Fruit fly (Drosophila melanogaster) whole organism, embryonic: ENCODE data around the gene CG7173.

Experiments
- Blimp-1 ChIP-seq: fragments of 200-800 bp; sonication (Bioruptor generic); optimal IDR thresholded peaks from 3 replicates; lab custom pipeline; 2018; ENCODE audit warnings: missing biosample characterization, missing genetic modification characterization, mild to moderate bottlenecking, moderate library complexity, missing genetic modification reagents
- CG10431 ChIP-seq: fragments of 200-800 bp; sonication (Bioruptor generic); optimal IDR thresholded peaks from 3 replicates; lab custom pipeline; 2018; ENCODE audit warnings: missing biosample characterization, mild to moderate bottlenecking, missing genetic modification characterization
- CG10654 ChIP-seq: fragments of 200-800 bp; sonication (Bioruptor generic); optimal IDR thresholded peaks from 2 replicates; lab custom pipeline; 2016; ENCODE audit warnings: missing biosample characterization, missing genetic modification characterization
- CG11085 ChIP-seq: fragments of 200-800 bp; sonication (Bioruptor generic); IDR thresholded peaks from 2 replicates; pipeline ENCODE4 v1.3.6; 2022; ENCODE audit warnings: missing biosample characterization, missing genetic modification characterization
- CG12744 ChIP-seq: fragments of 200-800 bp; sonication (Bioruptor generic); optimal IDR thresholded peaks from 2 replicates; lab custom pipeline; 2016; ENCODE audit warnings: missing biosample characterization, missing genetic modification characterization
- CG13775 ChIP-seq: fragments of 200-800 bp; sonication (Bioruptor generic); optimal IDR thresholded peaks from 3 replicates; lab custom pipeline; 2017; ENCODE audit warnings: missing biosample characterization, mild to moderate bottlenecking, missing genetic modification characterization
- CG13894 ChIP-seq: fragments of 200-800 bp; sonication (Bioruptor generic); optimal IDR thresholded peaks from 3 replicates; lab custom pipeline; 2018; ENCODE audit warnings: missing biosample characterization, mild to moderate bottlenecking, missing genetic modification characterization, moderate library complexity
- CG14667 ChIP-seq: fragments of 200-800 bp; sonication (Bioruptor generic); IDR thresholded peaks from 2 replicates; pipeline ENCODE4 v1.3.6; 2022; ENCODE audit warnings: missing biosample characterization, missing genetic modification characterization
- CG14965 ChIP-seq: fragments of 200-800 bp; sonication (Bioruptor generic); optimal IDR thresholded peaks from 2 replicates; lab custom pipeline; 2016; ENCODE audit warnings: missing biosample characterization, missing genetic modification characterization, borderline replicate concordance
- CG16813 ChIP-seq: fragments of 200-800 bp; sonication (Bioruptor generic); IDR thresholded peaks from 3 replicates; pipeline ENCODE4 v1.3.6; 2022; ENCODE audit warnings: missing biosample characterization, missing genetic modification characterization; ENCODE audit not compliant: partially characterized antibody
- CG3847 ChIP-seq: fragments of 200-800 bp; sonication (Bioruptor generic); IDR thresholded peaks from 2 replicates; pipeline ENCODE4 v1.3.6; 2022; ENCODE audit warnings: missing biosample characterization, missing genetic modification characterization
- CG4360 ChIP-seq: fragments of 200-800 bp; sonication (Bioruptor generic); IDR thresholded peaks from 2 replicates; pipeline ENCODE4 v1.3.6; 2022; ENCODE audit warnings: missing biosample characterization, missing genetic modification characterization
- CG6813 ChIP-seq: fragments of 200-800 bp; sonication (Bioruptor generic); optimal IDR thresholded peaks from 2 replicates; lab custom pipeline; 2017; ENCODE audit warnings: missing biosample characterization, missing genetic modification characterization, mild to moderate bottlenecking, moderate library complexity, missing genetic modification reagents
- CG7357 ChIP-seq: fragments of 200-800 bp; sonication (Bioruptor generic); IDR thresholded peaks from 3 replicates; pipeline ENCODE4 v1.3.6; 2022; ENCODE audit warnings: missing biosample characterization, missing genetic modification characterization
- CG7963 ChIP-seq: fragments of 200-800 bp; sonication (Bioruptor generic); IDR thresholded peaks from 3 replicates; pipeline ENCODE4 v1.3.6; 2022; ENCODE audit warnings: missing biosample characterization, missing genetic modification characterization; ENCODE audit not compliant: partially characterized antibody
- CG8359 ChIP-seq: fragments of 200-800 bp; sonication (Bioruptor generic); optimal IDR thresholded peaks from 2 replicates; lab custom pipeline; 2017; ENCODE audit warnings: missing biosample characterization, mild to moderate bottlenecking, missing genetic modification characterization, borderline replicate concordance
- CG8944 ChIP-seq: fragments of 200-800 bp; sonication (Bioruptor generic); optimal IDR thresholded peaks from 3 replicates; lab custom pipeline; 2016; ENCODE audit warnings: missing biosample characterization, missing genetic modification characterization
- CrebB ChIP-seq: fragments of 200-800 bp; sonication (Bioruptor generic); optimal IDR thresholded peaks from 3 replicates; lab custom pipeline; 2018; ENCODE audit warnings: missing biosample characterization, mild to moderate bottlenecking, missing genetic modification characterization
- D ChIP-seq, 2 experiments: fragments of 200-800 bp in 1 of 2; fragments of >200 bp in 1 of 2; sonication (Bioruptor generic) in 1 of 2; optimal IDR thresholded peaks; 2 replicates in 1 of 2; 3 replicates in 1 of 2; lab custom pipeline; 2017; ENCODE audit warnings: mild to moderate bottlenecking in 1 of 2, missing biosample characterization in 1 of 2, missing genetic modification characterization in 1 of 2, missing genetic modification reagents in 1 of 2
- E2f1 ChIP-seq: fragments of 200-800 bp; sonication (Bioruptor generic); IDR thresholded peaks from 2 replicates; pipeline ENCODE4 v1.3.6; 2022; ENCODE audit warnings: missing biosample characterization, missing genetic modification characterization
- Elba2 ChIP-seq: fragments of 200-800 bp; sonication (Bioruptor generic); optimal IDR thresholded peaks from 3 replicates; lab custom pipeline; 2016; ENCODE audit warnings: missing biosample characterization, missing genetic modification characterization
- H2.0 ChIP-seq: fragments of 200-800 bp; sonication (Bioruptor generic); IDR thresholded peaks from 2 replicates; pipeline ENCODE4 v1.3.6; 2022; ENCODE audit warnings: missing biosample characterization, missing genetic modification characterization
- Lhr ChIP-seq: fragments of 200-800 bp; sonication (Bioruptor generic); optimal IDR thresholded peaks from 3 replicates; lab custom pipeline; 2017; ENCODE audit warnings: mild to moderate bottlenecking, missing biosample characterization, missing genetic modification reagents, missing genetic modification characterization
- Lpt ChIP-seq: fragments of >200 bp; optimal IDR thresholded peaks from 2 replicates; lab custom pipeline; 2018; ENCODE audit warnings: missing biosample characterization, missing genetic modification characterization
- Mrtf ChIP-seq: fragments of 200-800 bp; sonication (Bioruptor generic); IDR thresholded peaks from 3 replicates; pipeline ENCODE4 v1.3.6; 2022; ENCODE audit warnings: missing biosample characterization, missing genetic modification characterization
- NC2β ChIP-seq: fragments of 200-800 bp; sonication (Bioruptor generic); optimal IDR thresholded peaks from 2 replicates; lab custom pipeline; 2016; ENCODE audit warnings: missing biosample characterization, missing genetic modification characterization
- Pdp1 ChIP-seq, 2 experiments: fragments of 200-800 bp; sonication (Bioruptor generic); optimal IDR thresholded peaks; 3 replicates each; lab custom pipeline; 2016; ENCODE audit warnings: missing biosample characterization in 2 of 2, missing genetic modification characterization in 2 of 2, mild to moderate bottlenecking in 1 of 2, moderate library complexity in 1 of 2
- amos ChIP-seq: fragments of 200-800 bp; sonication (Bioruptor generic); IDR thresholded peaks from 2 replicates; pipeline ENCODE4 v1.3.6; 2022; ENCODE audit warnings: missing biosample characterization, missing genetic modification characterization; ENCODE audit not compliant: partially characterized antibody
- bsh ChIP-seq, 2 experiments: fragments of 200-800 bp; sonication (Bioruptor generic); optimal IDR thresholded peaks; 2 replicates each; lab custom pipeline; 2017 to 2018; ENCODE audit warnings: mild to moderate bottlenecking in 2 of 2, missing biosample characterization in 2 of 2, missing genetic modification characterization in 2 of 2, moderate library complexity in 1 of 2
- caup ChIP-seq: fragments of 200-800 bp; sonication (Bioruptor generic); optimal IDR thresholded peaks from 3 replicates; lab custom pipeline; 2017; ENCODE audit warnings: missing biosample characterization, mild to moderate bottlenecking, missing genetic modification characterization, moderate library complexity; ENCODE audit not compliant: severe bottlenecking
- chinmo ChIP-seq: fragments of 200-800 bp; sonication (Bioruptor generic); IDR thresholded peaks from 4 replicates; pipeline ENCODE4 v1.3.6; 2022; ENCODE audit warnings: missing biosample characterization, missing genetic modification characterization; ENCODE audit not compliant: partially characterized antibody
- da ChIP-seq: fragments of 200-800 bp; sonication (Bioruptor generic); optimal IDR thresholded peaks from 2 replicates; lab custom pipeline; 2016; ENCODE audit warnings: missing biosample characterization, missing genetic modification characterization
- ems ChIP-seq: fragments of 200-800 bp; sonication (Bioruptor generic); optimal IDR thresholded peaks from 3 replicates; lab custom pipeline; 2016; ENCODE audit warnings: missing biosample characterization, missing genetic modification characterization
- en ChIP-seq: fragments of 200-800 bp; sonication (Bioruptor generic); optimal IDR thresholded peaks from 2 replicates; lab custom pipeline; 2016; ENCODE audit warnings: missing biosample characterization, missing genetic modification characterization
- gem ChIP-seq: fragments of 200-800 bp; sonication (Bioruptor generic); optimal IDR thresholded peaks from 2 replicates; lab custom pipeline; 2019; ENCODE audit warnings: missing biosample characterization, mild to moderate bottlenecking, missing genetic modification characterization, moderate library complexity
- insv ChIP-seq, 2 experiments: fragments of 200-800 bp; sonication (Bioruptor generic); optimal IDR thresholded peaks; 3 replicates each; lab custom pipeline; 2016 to 2018; ENCODE audit warnings: missing biosample characterization in 2 of 2, missing genetic modification characterization in 2 of 2
- klu ChIP-seq: fragments of 200-800 bp; sonication (Bioruptor generic); IDR thresholded peaks from 2 replicates; pipeline ENCODE4 v1.3.6; 2022; ENCODE audit warnings: missing biosample characterization, missing genetic modification characterization
- kni ChIP-seq: fragments of 200-800 bp; sonication (Bioruptor generic); optimal IDR thresholded peaks from 3 replicates; lab custom pipeline; 2017; ENCODE audit warnings: mild to moderate bottlenecking, missing biosample characterization, missing genetic modification reagents, missing genetic modification characterization
- lola ChIP-seq, 3 experiments: fragments of >200 bp in 2 of 3; fragments of 200-800 bp in 1 of 3; sonication (Bioruptor generic) in 1 of 3; optimal IDR thresholded peaks; 2 replicates each; lab custom pipeline; 2017 to 2019; ENCODE audit warnings: missing biosample characterization in 3 of 3, missing genetic modification characterization in 3 of 3, mild to moderate bottlenecking in 1 of 3, moderate library complexity in 1 of 3
- maf-S ChIP-seq: fragments of 200-800 bp; sonication (Bioruptor generic); optimal IDR thresholded peaks from 2 replicates; lab custom pipeline; 2016; ENCODE audit warnings: missing biosample characterization, missing genetic modification characterization
- nerfin-2 ChIP-seq: fragments of 200-800 bp; sonication (Bioruptor generic); IDR thresholded peaks from 2 replicates; pipeline ENCODE4 v1.3.6; 2022; ENCODE audit warnings: missing biosample characterization, missing genetic modification characterization; ENCODE audit not compliant: partially characterized antibody
- otp ChIP-seq: fragments of 200-800 bp; sonication (Bioruptor generic); IDR thresholded peaks from 3 replicates; pipeline ENCODE4, ENCODE4 v1.3.6; 2022; ENCODE audit warnings: missing biosample characterization, missing genetic modification characterization
- pb ChIP-seq: fragments of 200-800 bp; sonication (Bioruptor generic); optimal IDR thresholded peaks from 3 replicates; lab custom pipeline; 2016; ENCODE audit warnings: missing biosample characterization, missing genetic modification characterization
- pzg ChIP-seq: fragments of 200-800 bp; sonication (Bioruptor generic); optimal IDR thresholded peaks from 3 replicates; lab custom pipeline; 2018; ENCODE audit warnings: missing biosample characterization, mild to moderate bottlenecking, missing genetic modification characterization, moderate library complexity
- row ChIP-seq: fragments of 200-800 bp; sonication (Bioruptor generic); IDR thresholded peaks from 3 replicates; pipeline ENCODE4 v1.3.6; 2022; ENCODE audit warnings: missing biosample characterization, missing genetic modification characterization
- sug ChIP-seq: fragments of 200-800 bp; optimal IDR thresholded peaks from 2 replicates; lab custom pipeline; 2019; ENCODE audit warnings: missing biosample characterization, mild to moderate bottlenecking, missing genetic modification characterization, moderate library complexity
- vvl ChIP-seq: fragments of 200-800 bp; sonication (Bioruptor generic); IDR thresholded peaks from 2 replicates; pipeline ENCODE4 v1.3.6; 2022; ENCODE audit warnings: missing biosample characterization, missing genetic modification characterization
- zen2 ChIP-seq: fragments of 200-800 bp; sonication (Bioruptor generic); IDR thresholded peaks from 3 replicates; pipeline ENCODE4 v1.3.6; 2022; ENCODE audit warnings: missing biosample characterization, missing genetic modification characterization; ENCODE audit not compliant: partially characterized antibody

The CG7173 gene

dm6 chr3L:21509488-21510122 is 48.4 kb downstream of the CG7173 start (continued):
- TF ChIP-seq chinmo (GFP tag; lab: Robert Waterston, UW) = no peak
- TF ChIP-seq Lhr = no peak
- TF ChIP-seq CG10654 (GFP tag; lab: Kevin White, UChicago) = no peak
- TF ChIP-seq CG14667 (GFP tag; lab: Robert Waterston, UW) = no peak
- TF ChIP-seq ems (GFP tag; lab: Kevin White, UChicago) = peak; percentile 43
- TF ChIP-seq E2f1 (GFP tag; lab: Robert Waterston, UW) = no peak
- no peak for TF ChIP-seq CG12744 (GFP tag; lab: Kevin White, UChicago)
- TF ChIP-seq H2.0 (GFP tag; lab: Robert Waterston, UW) = 0 out of 2 replicates have a peak, but pooled peaks have one; percentile 32
- peak in 1 of 3 experiments; percentile 25 for TF ChIP-seq lola (GFP tag; optimal IDR thresholded peaks at IDR 0.05; lab: Kevin White, UChicago)
- TF ChIP-seq kni (GFP tag; lab: Kevin White, UChicago) = no peak
- no peak for TF ChIP-seq CG6813 (GFP tag; lab: Kevin White, UChicago)
- no peak for TF ChIP-seq CG11085 (GFP tag; lab: Robert Waterston, UW)
- no peak for TF ChIP-seq zen2
- TF ChIP-seq maf-S (GFP tag; lab: Kevin White, UChicago) = peak; percentile 12
- no peak for TF ChIP-seq CG14965 (GFP tag; lab: Kevin White, UChicago)
- TF ChIP-seq caup (GFP tag; lab: Kevin White, UChicago) = peak; percentile 13
- no peak for TF ChIP-seq CG16813 (GFP tag; lab: Robert Waterston, UW)
- no peak for TF ChIP-seq CG13894
- TF ChIP-seq Lpt (GFP tag; lab: Kevin White, UChicago) = no peak
- TF ChIP-seq CG8944 (GFP tag; lab: Kevin White, UChicago) = no peak
- TF ChIP-seq insv (GFP tag; optimal IDR thresholded peaks at IDR 0.05; lab: Kevin White, UChicago) = no peak
- peak; percentile 10 to 36 for TF ChIP-seq Pdp1 (GFP tag; optimal IDR thresholded peaks at IDR 0.05; lab: Kevin White, UChicago)
- TF ChIP-seq gem (tag; lab: Kevin White, UChicago) = peak; percentile 70
- TF ChIP-seq CrebB = no peak
- no peak for TF ChIP-seq CG7357 (GFP tag; lab: Robert Waterston, UW)
- peak; percentile 6 for TF ChIP-seq NC2β (GFP tag; lab: Kevin White, UChicago)
- no peak for TF ChIP-seq en
- TF ChIP-seq D (optimal IDR thresholded peaks at IDR 0.05; lab: Kevin White, UChicago) = no peak
- no peak for TF ChIP-seq D (GFP tag; optimal IDR thresholded peaks at IDR 0.05; lab: Kevin White, UChicago)
- TF ChIP-seq CG7963 (GFP tag; lab: Robert Waterston, UW) = no peak
- TF ChIP-seq klu (GFP tag; lab: Robert Waterston, UW) = no peak
- no peak for TF ChIP-seq CG3847 (GFP tag; lab: Robert Waterston, UW)
- no peak for TF ChIP-seq CG4360 (GFP tag; lab: Robert Waterston, UW)
- peak; percentile 17 for TF ChIP-seq pb (GFP tag; lab: Kevin White, UChicago)
- peak; percentile 71 for TF ChIP-seq row (GFP tag; lab: Robert Waterston, UW)
- TF ChIP-seq CG10431 = no peak
- TF ChIP-seq CG13775 = peak; percentile 28
- 0 out of 3 replicates have a peak, but pooled peaks have one; percentile 17 for TF ChIP-seq otp (GFP tag; lab: Robert Waterston, UW)
- TF ChIP-seq Blimp-1 (GFP tag; lab: Kevin White, UChicago) = peak; percentile 29
- peak in 1 of 2 experiments; percentile 53 for TF ChIP-seq bsh (GFP tag; optimal IDR thresholded peaks at IDR 0.05; lab: Kevin White, UChicago)
- peak; percentile 61 for TF ChIP-seq vvl (GFP tag; lab: Robert Waterston, UW)
- TF ChIP-seq pzg (GFP tag; lab: Kevin White, UChicago) = no peak
- no peak for TF ChIP-seq amos (GFP tag; lab: Robert Waterston, UW)
- no peak for TF ChIP-seq Mrtf
- TF ChIP-seq nerfin-2 (GFP tag; lab: Robert Waterston, UW) = no peak
- no peak for TF ChIP-seq sug (tag; lab: Kevin White, UChicago)
- TF ChIP-seq da (GFP tag; lab: Kevin White, UChicago) = no peak
- peak; percentile 3 for TF ChIP-seq CG8359 (GFP tag; lab: Kevin White, UChicago)
- no peak for TF ChIP-seq Elba2 (GFP tag; lab: Kevin White, UChicago)
